Worm (Caenorhabditis elegans): Measurements from ENCODE around the gene str-160.

DNA sequence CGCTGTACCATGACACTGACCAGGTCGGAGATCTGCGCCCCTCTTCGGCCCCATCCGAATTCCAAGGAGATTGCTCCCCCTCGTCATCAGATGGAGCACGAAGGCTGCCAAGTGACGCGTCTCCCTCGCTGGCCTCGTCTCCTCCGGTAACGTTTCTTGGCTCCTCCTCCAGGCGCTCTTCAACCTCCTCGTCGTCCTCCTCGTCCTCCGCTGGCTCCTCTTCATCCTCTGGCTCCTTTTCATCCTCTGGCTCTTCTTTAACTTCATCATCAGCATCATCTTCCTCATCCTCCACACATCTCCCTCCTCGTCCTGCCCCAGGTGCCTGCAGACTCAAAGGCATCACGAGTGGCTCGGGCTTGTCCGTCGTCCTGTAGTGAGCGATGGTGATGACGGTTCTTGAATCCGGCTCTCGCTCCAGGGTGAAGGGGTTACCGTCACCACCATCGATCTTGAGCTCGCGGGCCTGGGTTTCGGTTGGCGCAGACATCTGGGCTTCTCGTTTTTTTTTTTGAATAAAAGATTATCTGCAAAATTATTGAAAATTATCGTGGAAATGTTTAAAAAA is 35.4 kb upstream of the str-160 start:
- TF ChIP-seq aly-2 (tag; optimal IDR thresholded peaks at IDR 0.05) (no peak), ztf-11 (tag; optimal IDR thresholded peaks at IDR 0.05) (no peak), hmg-11 (tag; optimal IDR thresholded peaks at IDR 0.05) (no peak), elt-3 (tag; optimal IDR thresholded peaks at IDR 0.05) (no peak), R02D3.7 (tag; optimal IDR thresholded peaks at IDR 0.05) (no peak)
